Worm (Caenorhabditis elegans) whole organism, dauer: ENCODE results near the gene nrde-1.

Experiments used
- unc-62 ChIP-seq: sonication (generic microtip); optimal IDR thresholded peaks from 2 replicates; lab custom pipeline; 2017; ENCODE audit warnings: missing biosample characterization, missing genetic modification reagents, missing genetic modification characterization

The nrde-1 gene

ce11 chrIII:3713163-3713562 is at the start of gene nrde-1:
Gene nrde-1, plus strand, starts transcription at chrIII:3713463.
- no peak for TF ChIP-seq unc-62 (GFP tag; lab: Kevin White, UChicago)

ce11 chrIII:3664224-3664623 is 49.0 kb upstream of the nrde-1 start, which contains the start of gene C46F11.4:
Gene C46F11.4, minus strand, starts transcription at chrIII:3664304.
- no peak for TF ChIP-seq unc-62 (GFP tag; lab: Kevin White, UChicago)

DNA sequence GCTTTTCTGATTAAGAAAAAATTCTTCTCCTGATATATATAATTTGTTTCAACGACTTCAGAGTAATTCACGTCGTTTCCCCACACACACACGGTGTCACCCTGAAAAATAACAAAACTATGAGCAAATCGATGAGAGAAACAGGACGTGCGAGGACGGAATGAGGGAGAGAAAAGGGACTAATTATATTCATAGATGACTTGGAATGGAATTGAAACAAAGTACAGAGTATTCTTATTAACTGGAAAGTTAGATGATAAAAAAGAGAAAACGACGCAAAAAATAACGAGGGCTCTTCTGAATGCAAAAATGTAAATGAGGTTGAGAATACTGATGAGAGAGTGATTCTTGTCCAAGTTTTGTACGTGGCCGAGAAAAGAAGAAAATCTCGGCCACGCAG is 42.9 kb upstream of the nrde-1 start, which contains the start of gene C46F11.6:
Gene C46F11.6 (minus strand): TSS at position 101 of the 400 bp plus-strand sequence.
- no peak for TF ChIP-seq unc-62 (GFP tag; lab: Kevin White, UChicago)

ce11 chrIII:3670984-3671383 is 42.3 kb upstream of the nrde-1 start:
- TF ChIP-seq unc-62 (GFP tag; lab: Kevin White, UChicago), result no peak

DNA sequence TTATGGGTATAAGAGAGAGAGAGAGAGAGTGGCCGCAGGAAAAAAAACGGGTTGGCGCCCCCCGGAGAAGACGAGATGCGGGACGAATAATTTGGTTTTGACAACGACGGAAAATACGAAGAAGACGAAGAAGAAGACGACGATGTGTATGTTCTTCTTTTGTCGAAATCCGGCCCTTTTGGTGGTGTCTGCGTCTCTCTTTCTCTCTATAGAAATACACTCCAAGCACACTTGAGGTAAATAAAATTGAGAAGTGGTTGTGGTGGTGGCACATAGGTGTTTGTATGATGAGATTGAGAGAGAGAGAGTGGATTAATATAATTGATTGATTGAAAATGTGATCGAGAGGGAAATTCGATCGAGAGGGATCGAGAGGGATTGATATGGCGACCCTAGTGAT is 40.4 kb upstream of the nrde-1 start:
- no peak for TF ChIP-seq unc-62 (GFP tag; lab: Kevin White, UChicago)

- TF ChIP-seq unc-62 (GFP tag; lab: Kevin White, UChicago), result no peak
Observed at ce11 chrIII:3674149-3674548, 39.1 kb upstream of the nrde-1 start.

DNA sequence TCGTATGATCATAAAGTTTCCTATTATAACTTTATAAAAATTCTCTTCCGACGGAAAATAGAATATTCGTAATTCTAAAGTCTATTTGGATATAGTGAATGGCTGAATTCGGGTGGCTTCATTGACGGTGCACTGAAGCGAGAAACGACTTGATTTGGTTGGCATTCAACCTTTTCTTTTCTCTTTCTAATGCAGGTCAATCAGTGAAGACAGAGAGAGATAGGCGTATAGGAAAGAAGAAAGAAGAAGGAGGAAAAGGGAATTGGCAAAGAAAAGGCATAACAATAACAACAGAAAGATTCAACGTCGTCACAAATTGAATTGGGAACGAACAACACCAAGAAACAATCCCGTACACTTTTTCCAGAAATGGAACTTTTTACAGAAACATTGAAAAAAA is 37.8 kb upstream of the nrde-1 start:
- TF ChIP-seq unc-62 (GFP tag; lab: Kevin White, UChicago), result no peak

- TF ChIP-seq unc-62 (GFP tag; lab: Kevin White, UChicago), result no peak
Observed at ce11 chrIII:3677378-3677777, 35.9 kb upstream of the nrde-1 start.

ce11 chrIII:3679083-3679482 is 34.2 kb upstream of the nrde-1 start:
- no peak for TF ChIP-seq unc-62 (GFP tag; lab: Kevin White, UChicago)

ce11 chrIII:3681351-3681938 is 31.8 kb upstream of the nrde-1 start:
- TF ChIP-seq unc-62 (GFP tag; lab: Kevin White, UChicago), result no peak

- no peak for TF ChIP-seq unc-62 (GFP tag; lab: Kevin White, UChicago)
Observed at ce11 chrIII:3682869-3683403, 30.3 kb upstream of the nrde-1 start.

ce11 chrIII:3692516-3692915 is 20.7 kb upstream of the nrde-1 start:
- TF ChIP-seq unc-62 (GFP tag; lab: Kevin White, UChicago), result no peak

- TF ChIP-seq unc-62 (GFP tag; lab: Kevin White, UChicago), result no peak
Observed at ce11 chrIII:3694572-3694971, 18.7 kb upstream of the nrde-1 start, which contains the start of gene npr-15. Gene npr-15, minus strand, starts transcription at chrIII:3694672.

DNA sequence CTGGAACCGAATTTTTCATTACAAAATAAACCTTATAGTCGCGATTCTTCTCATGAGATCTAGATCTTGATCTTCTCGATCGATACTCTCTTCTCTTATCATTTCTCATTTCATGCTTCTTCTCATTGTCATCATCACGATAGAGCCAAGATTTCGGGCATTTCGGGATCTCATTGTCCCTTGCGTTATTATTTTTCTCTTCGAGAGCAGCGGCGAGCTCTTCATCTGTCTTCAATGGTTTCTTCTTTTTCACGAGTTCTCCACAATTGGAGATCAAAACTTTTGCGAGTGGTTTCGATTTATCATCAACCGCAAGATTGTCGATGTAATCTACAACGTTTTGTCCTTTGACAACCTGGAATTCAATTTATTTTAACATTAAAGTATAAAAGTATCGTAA is 14.9 kb upstream of the nrde-1 start:
- TF ChIP-seq unc-62 (GFP tag; lab: Kevin White, UChicago), result no peak

- no peak for TF ChIP-seq unc-62 (GFP tag; lab: Kevin White, UChicago)
Observed at ce11 chrIII:3699275-3699674, 14.0 kb upstream of the nrde-1 start, which contains the start of gene cyn-9. Gene cyn-9, minus strand, starts transcription at chrIII:3699640.

DNA sequence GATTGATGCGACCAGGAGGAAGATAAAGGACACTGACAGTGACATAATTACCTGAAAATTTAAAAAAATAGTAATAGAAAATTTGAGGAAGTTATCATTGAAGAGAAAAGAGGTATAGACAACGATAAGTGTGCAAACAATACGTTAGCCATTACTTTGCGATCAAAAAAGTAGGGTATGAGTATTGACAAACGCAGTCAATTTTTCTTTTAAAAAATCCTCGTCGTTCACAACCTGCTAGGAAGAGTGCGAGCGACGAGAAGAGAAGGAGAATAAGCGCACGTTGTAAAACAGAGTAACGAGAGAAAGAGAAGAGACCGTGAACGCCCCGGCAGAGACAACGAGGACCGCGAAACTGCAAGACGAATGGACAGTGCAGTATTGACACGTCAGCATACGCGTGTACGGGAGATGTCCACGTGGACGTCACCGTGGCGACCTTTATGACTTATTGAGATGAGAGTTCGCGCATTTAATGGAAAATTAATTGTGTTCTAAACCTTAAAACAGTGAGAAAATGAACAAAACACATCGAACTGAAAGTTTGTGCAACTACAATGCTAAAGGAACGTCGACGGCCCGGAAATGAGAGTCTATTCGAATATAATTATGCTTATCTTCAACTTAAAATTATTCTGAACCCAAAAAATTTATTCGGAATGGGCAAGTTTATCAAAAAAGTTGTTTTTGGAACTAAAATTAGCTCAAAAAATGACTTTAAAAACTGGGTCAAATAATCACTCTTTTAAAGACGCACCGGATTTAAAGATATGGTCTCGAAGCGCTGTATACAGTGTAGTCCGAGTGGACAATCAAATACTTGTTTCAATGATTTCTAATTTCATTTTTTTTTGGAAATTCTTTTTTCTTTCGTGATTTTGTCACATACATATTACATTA is 11.6 kb upstream of the nrde-1 start, which contains the start of the genes pdi-1 and C14B1.2:
Gene pdi-1 (minus strand): TSS at position 51 of the 900 bp plus-strand sequence.
Gene C14B1.2 (plus strand): TSS at position 850 of the 900 bp plus-strand sequence.
- TF ChIP-seq unc-62 (GFP tag; lab: Kevin White, UChicago), result no peak
